Worm (Caenorhabditis elegans): ENCODE measurements around the gene hsp-90.

Gene hsp-90

DNA sequence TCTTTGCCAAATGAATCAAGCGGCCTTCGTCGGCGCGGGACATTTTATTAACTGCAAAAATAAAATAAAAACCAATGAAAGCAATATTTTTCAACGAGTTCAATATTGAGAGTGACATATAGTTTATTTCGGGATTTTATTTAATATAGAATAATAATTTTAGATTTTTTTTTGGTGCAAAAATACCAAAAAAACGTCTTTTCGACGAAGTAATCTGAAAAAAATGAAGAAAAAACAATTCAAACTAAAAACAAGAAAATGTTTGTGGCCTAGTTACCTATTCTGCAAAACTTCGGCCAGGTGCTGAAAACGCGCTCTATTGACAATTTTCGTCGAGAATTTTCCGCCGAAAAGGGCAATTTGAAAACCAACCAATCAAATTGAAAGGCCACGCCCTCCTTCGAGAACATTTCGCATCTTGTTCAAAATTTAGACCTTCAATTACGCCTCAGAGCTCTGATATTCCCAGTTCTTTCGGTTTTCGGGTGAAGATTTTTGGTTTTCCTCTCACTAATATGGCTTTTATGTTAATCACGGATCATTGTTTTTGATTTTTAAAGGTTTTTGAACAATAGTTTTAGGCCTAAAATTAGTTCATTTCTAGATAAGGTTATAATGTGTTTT lies 829 bp downstream of the hsp-90 start, which contains the start of gene C47E8.4:
TSS of gene C47E8.4 (minus strand) at position 51 of the 624 bp plus-strand sequence.
- TF ChIP-seq nhr-237 (tag; optimal IDR thresholded peaks at IDR 0.05) (peak; percentile 97), ceh-39 (tag; optimal IDR thresholded peaks at IDR 0.05) (peak; percentile 91), unc-39 (tag; optimal IDR thresholded peaks at IDR 0.05) (no peak), ceh-83 (GFP tag; optimal IDR thresholded peaks at IDR 0.05) (peak; percentile 73), ceh-43 (GFP tag; optimal IDR thresholded peaks at IDR 0.05) (peak; percentile 28), mls-2 (tag; optimal IDR thresholded peaks at IDR 0.05) (peak; percentile 58), drap-1 (GFP tag; optimal IDR thresholded peaks at IDR 0.05) (peak; percentile 86), ham-2 (GFP tag; optimal IDR thresholded peaks at IDR 0.05) (no peak), cnd-1 (tag; optimal IDR thresholded peaks at IDR 0.05) (peak; percentile 65), ces-1 (GFP tag; optimal IDR thresholded peaks at IDR 0.05) (peak; percentile 99), unc-62 (GFP tag; optimal IDR thresholded peaks at IDR 0.05) (peak; percentile 92), nhr-2 (tag; optimal IDR thresholded peaks at IDR 0.05) (peak; percentile 62), flh-1 (GFP tag; optimal IDR thresholded peaks at IDR 0.05) (no peak), lsy-2 (tag; optimal IDR thresholded peaks at IDR 0.05) (peak; percentile 92), mep-1 (tag; optimal IDR thresholded peaks at IDR 0.05) (peak; percentile 99), sem-2 (GFP tag; optimal IDR thresholded peaks at IDR 0.05) (no peak), lin-13 (tag; optimal IDR thresholded peaks at IDR 0.05) (peak; percentile 98), hlh-1 (tag; optimal IDR thresholded peaks at IDR 0.05) (peak; percentile 72), elt-1 (tag; optimal IDR thresholded peaks at IDR 0.05; ENCODE audit: borderline replicate concordance, insufficient read depth) (no peak), bed-3 (GFP tag; optimal IDR thresholded peaks at IDR 0.05) (peak; percentile 56), blmp-1 (tag; optimal IDR thresholded peaks at IDR 0.05) (peak; percentile 0), sptf-1 (tag; optimal IDR thresholded peaks at IDR 0.05) (peak; percentile 83), zip-8 (tag; optimal IDR thresholded peaks at IDR 0.05) (no peak), ztf-11 (tag; optimal IDR thresholded peaks at IDR 0.05) (peak; percentile 36), unc-120 (tag; optimal IDR thresholded peaks at IDR 0.05; ENCODE audit: poor library complexity, severe bottlenecking) (peak; percentile 92), pha-4 (tag; optimal IDR thresholded peaks at IDR 0.05) (peak; percentile 97), elt-3 (tag; optimal IDR thresholded peaks at IDR 0.05) (peak; percentile 50)

- TF ChIP-seq unc-39 (tag; optimal IDR thresholded peaks at IDR 0.05) (no peak), M03D4.4 (tag; optimal IDR thresholded peaks at IDR 0.05) (no peak), elt-1 (tag; optimal IDR thresholded peaks at IDR 0.05; ENCODE audit: borderline replicate concordance, insufficient read depth) (no peak), ceh-39 (tag; optimal IDR thresholded peaks at IDR 0.05) (no peak), mep-1 (tag; optimal IDR thresholded peaks at IDR 0.05) (no peak), ztf-11 (tag; optimal IDR thresholded peaks at IDR 0.05) (no peak), lin-32 (GFP tag; optimal IDR thresholded peaks at IDR 0.05) (no peak), cnd-1 (tag; optimal IDR thresholded peaks at IDR 0.05) (no peak), blmp-1 (tag; optimal IDR thresholded peaks at IDR 0.05) (no peak), mab-5 (tag; optimal IDR thresholded peaks at IDR 0.05) (no peak), hlh-1 (tag; optimal IDR thresholded peaks at IDR 0.05) (no peak), ceh-43 (GFP tag; optimal IDR thresholded peaks at IDR 0.05) (no peak), nhr-2 (tag; optimal IDR thresholded peaks at IDR 0.05) (no peak), unc-62 (GFP tag; optimal IDR thresholded peaks at IDR 0.05) (no peak), zip-8 (tag; optimal IDR thresholded peaks at IDR 0.05) (no peak), ces-1 (GFP tag; optimal IDR thresholded peaks at IDR 0.05) (no peak), nhr-28 (tag; optimal IDR thresholded peaks at IDR 0.05) (no peak)
Observed at ce11 chrV:14686231-14687105, 1.8 kb downstream of the hsp-90 start.

DNA sequence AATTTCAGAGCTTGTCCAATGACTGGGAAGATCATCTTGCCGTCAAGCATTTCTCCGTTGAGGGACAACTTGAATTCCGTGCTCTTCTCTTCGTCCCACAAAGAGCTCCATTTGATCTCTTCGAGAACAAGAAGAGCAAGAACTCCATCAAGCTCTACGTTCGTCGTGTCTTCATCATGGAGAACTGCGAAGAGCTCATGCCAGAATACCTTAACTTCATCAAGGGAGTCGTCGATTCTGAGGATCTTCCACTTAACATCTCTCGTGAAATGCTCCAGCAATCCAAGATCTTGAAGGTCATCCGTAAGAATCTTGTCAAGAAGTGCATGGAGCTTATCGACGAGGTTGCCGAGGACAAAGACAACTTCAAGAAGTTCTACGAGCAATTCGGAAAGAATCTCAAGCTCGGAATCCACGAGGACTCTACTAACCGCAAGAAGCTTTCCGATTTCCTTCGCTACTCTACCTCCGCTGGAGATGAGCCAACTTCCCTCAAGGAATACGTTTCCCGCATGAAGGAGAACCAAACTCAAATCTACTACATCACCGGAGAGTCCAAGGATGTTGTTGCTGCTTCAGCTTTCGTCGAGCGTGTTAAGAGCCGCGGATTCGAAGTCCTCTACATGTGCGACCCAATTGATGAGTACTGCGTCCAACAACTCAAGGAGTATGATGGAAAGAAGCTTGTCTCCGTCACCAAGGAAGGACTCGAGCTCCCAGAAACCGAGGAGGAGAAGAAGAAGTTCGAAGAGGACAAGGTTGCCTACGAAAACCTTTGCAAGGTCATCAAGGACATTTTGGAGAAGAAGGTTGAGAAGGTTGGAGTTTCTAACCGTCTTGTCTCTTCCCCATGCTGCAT lies 2.6 kb downstream of the hsp-90 start:
- TF ChIP-seq mls-2 (tag; optimal IDR thresholded peaks at IDR 0.05) (no peak), unc-62 (GFP tag; optimal IDR thresholded peaks at IDR 0.05) (no peak), nhr-76 (tag; optimal IDR thresholded peaks at IDR 0.05) (no peak), ces-1 (GFP tag; optimal IDR thresholded peaks at IDR 0.05) (no peak), cnd-1 (tag; optimal IDR thresholded peaks at IDR 0.05) (peak; percentile 20)

Measured in whole organism, mixed stage, embryonic.